Worm (Caenorhabditis elegans) whole organism, early embryonic: ENCODE results near the gene lgc-53.
A peak's percentile ranks its signal among the peaks of the same experiment; 100 is the strongest.

Experiments
- B0310.2 ChIP-seq: sonication (generic microtip); optimal IDR thresholded peaks from 2 replicates; lab custom pipeline; 2016; ENCODE audit warnings: mild to moderate bottlenecking, missing genetic modification characterization, missing compliant biosample characterization
- F13C5.2 ChIP-seq: sonication (generic microtip); optimal IDR thresholded peaks from 2 replicates; lab custom pipeline; 2017; ENCODE audit warnings: mild to moderate bottlenecking, missing genetic modification characterization, inconsistent platforms, missing compliant biosample characterization
- aly-1 ChIP-seq: sonication (generic microtip); optimal IDR thresholded peaks from 2 replicates; lab custom pipeline; 2016; ENCODE audit warnings: missing genetic modification characterization, missing compliant biosample characterization
- ama-1 ChIP-seq: fragments of 150-350 bp; optimal IDR thresholded peaks from 2 replicates; lab custom pipeline; 2014
- ceh-13 ChIP-seq: fragments of 200-800 bp; sonication (Bioruptor generic); optimal IDR thresholded peaks from 2 replicates; lab custom pipeline; 2018; ENCODE audit warnings: mild to moderate bottlenecking, missing genetic modification characterization, missing compliant biosample characterization
- ceh-36 ChIP-seq: sonication (generic microtip); optimal IDR thresholded peaks from 2 replicates; lab custom pipeline; 2016; ENCODE audit warnings: missing genetic modification characterization, inconsistent platforms, missing compliant biosample characterization
- ets-7 ChIP-seq: sonication (generic microtip); optimal IDR thresholded peaks from 2 replicates; lab custom pipeline; 2016; ENCODE audit warnings: missing genotype, missing genetic modification characterization, missing compliant biosample characterization
- flt-1 ChIP-seq: fragments of 200-800 bp; sonication (Bioruptor generic); IDR thresholded peaks from 2 replicates; pipeline ENCODE4 v1.3.6; 2022; ENCODE audit warnings: missing genetic modification characterization, missing compliant biosample characterization
- hmbx-1 ChIP-seq: sonication (generic microtip); optimal IDR thresholded peaks from 2 replicates; lab custom pipeline; 2016; ENCODE audit warnings: mild to moderate bottlenecking, missing genetic modification characterization, missing compliant biosample characterization
- hmg-4 ChIP-seq: fragments of 200-800 bp; sonication (Bioruptor generic); optimal IDR thresholded peaks from 2 replicates; lab custom pipeline; 2018; ENCODE audit warnings: mild to moderate bottlenecking, missing genetic modification characterization, missing compliant biosample characterization
- hnd-1 ChIP-seq: sonication (generic microtip); optimal IDR thresholded peaks from 2 replicates; lab custom pipeline; 2016; ENCODE audit warnings: missing genetic modification characterization, missing compliant biosample characterization
- pes-1 ChIP-seq: fragments of 200-800 bp; sonication (Bioruptor generic); IDR thresholded peaks from 2 replicates; pipeline ENCODE4 v1.3.6; 2022; ENCODE audit warnings: missing genetic modification reagents, missing genetic modification characterization, missing compliant biosample characterization
- scrt-1 ChIP-seq: fragments of 200-800 bp; sonication (Bioruptor generic); IDR thresholded peaks from 2 replicates; pipeline ENCODE4 v1.3.6; 2022; ENCODE audit warnings: missing genetic modification characterization, missing compliant biosample characterization
- sea-1 ChIP-seq: fragments of 200-800 bp; sonication (Bioruptor generic); conservative IDR thresholded peaks from 2 replicates; pipeline ENCODE4 v1.3.6; 2022; ENCODE audit warnings: missing genetic modification characterization, missing compliant biosample characterization
- tbx-11 ChIP-seq: fragments of 200-800 bp; sonication (Bioruptor generic); IDR thresholded peaks from 2 replicates; pipeline ENCODE4 v1.3.6; 2022; ENCODE audit warnings: missing genetic modification characterization, missing compliant biosample characterization
- tbx-37 ChIP-seq: fragments of 200-800 bp; sonication (Bioruptor generic); conservative IDR thresholded peaks from 2 replicates; pipeline ENCODE4 v1.3.6; 2022; ENCODE audit warnings: missing genetic modification reagents, missing genetic modification characterization, missing compliant biosample characterization
- tra-4 ChIP-seq: sonication (generic microtip); optimal IDR thresholded peaks from 2 replicates; lab custom pipeline; 2017; ENCODE audit warnings: missing genetic modification characterization, missing compliant biosample characterization

lgc-53 gene

ce11 chrX:16678097-16678496 lies 33.4 kb upstream of the lgc-53 start:
- no peak for TF ChIP-seq ceh-36 (tag; lab: Kevin White, UChicago)
- no peak for TF ChIP-seq tbx-37
- TF ChIP-seq ceh-13 (GFP tag; lab: Kevin White, UChicago) = no peak
- no peak for TF ChIP-seq tbx-11 (GFP tag; lab: Robert Waterston, UW)
- no peak for TF ChIP-seq aly-1
- TF ChIP-seq scrt-1 = no peak
- TF ChIP-seq flt-1 (GFP tag; lab: Robert Waterston, UW) = no peak

ce11 chrX:16679117-16679590 lies 32.3 kb upstream of the lgc-53 start, which contains the start of gene F22H10.2:
F22H10.2 (plus strand) TSS chrX:16679540.
- TF ChIP-seq B0310.2 (tag; lab: Kevin White, UChicago) = no peak
- no peak for TF ChIP-seq tra-4 (tag; lab: Kevin White, UChicago)
- TF ChIP-seq F13C5.2 (tag; lab: Kevin White, UChicago) = no peak
- no peak for TF ChIP-seq tbx-37
- TF ChIP-seq pes-1 (GFP tag; lab: Robert Waterston, UW) = no peak
- no peak for TF ChIP-seq aly-1
- no peak for TF ChIP-seq flt-1 (GFP tag; lab: Robert Waterston, UW)
- TF ChIP-seq hmg-4 (GFP tag; lab: Kevin White, UChicago) = no peak

ce11 chrX:16681910-16682493 lies 29.5 kb upstream of the lgc-53 start:
- TF ChIP-seq flt-1 (GFP tag; lab: Robert Waterston, UW) (peak; percentile 52; the same call in 1 of the 2 replicates), tra-4 (tag; lab: Kevin White, UChicago) (no peak), ceh-36 (tag; lab: Kevin White, UChicago) (no peak), hmbx-1 (no peak), scrt-1 (0 out of 2 replicates have a peak, but pooled peaks have one; percentile 12), pes-1 (GFP tag; lab: Robert Waterston, UW) (peak; percentile 57), F13C5.2 (tag; lab: Kevin White, UChicago) (peak; percentile 95), hmg-4 (GFP tag; lab: Kevin White, UChicago) (peak; percentile 33), ets-7 (tag; lab: Kevin White, UChicago) (no peak), tbx-37 (peak; percentile 72), sea-1 (GFP tag; lab: Robert Waterston, UW) (no peak), hnd-1 (tag; lab: Kevin White, UChicago) (no peak), ama-1 (no peak)

ce11 chrX:16687377-16687776 lies 24.1 kb upstream of the lgc-53 start:
- no peak for TF ChIP-seq sea-1 (GFP tag; lab: Robert Waterston, UW)
- no peak for TF ChIP-seq hmbx-1
- TF ChIP-seq ceh-13 (GFP tag; lab: Kevin White, UChicago) = no peak
- TF ChIP-seq hnd-1 (tag; lab: Kevin White, UChicago) = no peak
- no peak for TF ChIP-seq hmg-4 (GFP tag; lab: Kevin White, UChicago)
- TF ChIP-seq ets-7 (tag; lab: Kevin White, UChicago) = no peak
- TF ChIP-seq tbx-37 = no peak
- TF ChIP-seq tbx-11 (GFP tag; lab: Robert Waterston, UW) = no peak
- no peak for TF ChIP-seq pes-1 (GFP tag; lab: Robert Waterston, UW)
- TF ChIP-seq B0310.2 (tag; lab: Kevin White, UChicago) = no peak
- TF ChIP-seq ama-1 = no peak
- TF ChIP-seq scrt-1 = no peak
- TF ChIP-seq tra-4 (tag; lab: Kevin White, UChicago) = no peak
- TF ChIP-seq aly-1 = no peak
- no peak for TF ChIP-seq F13C5.2 (tag; lab: Kevin White, UChicago)
- no peak for TF ChIP-seq flt-1 (GFP tag; lab: Robert Waterston, UW)
- no peak for TF ChIP-seq ceh-36 (tag; lab: Kevin White, UChicago)

ce11 chrX:16687945-16688344 lies 23.5 kb upstream of the lgc-53 start, which contains the start of gene F22H10.11:
F22H10.11 (minus strand) TSS chrX:16688045.
- TF ChIP-seq ama-1 (no peak), tra-4 (tag; lab: Kevin White, UChicago) (no peak), tbx-11 (GFP tag; lab: Robert Waterston, UW) (no peak), ceh-36 (tag; lab: Kevin White, UChicago) (no peak), hmbx-1 (no peak)

ce11 chrX:16689852-16690473 lies 21.5 kb upstream of the lgc-53 start:
- no peak for TF ChIP-seq hmbx-1

- no peak for TF ChIP-seq sea-1 (GFP tag; lab: Robert Waterston, UW)
- no peak for TF ChIP-seq hnd-1 (tag; lab: Kevin White, UChicago)
- no peak for TF ChIP-seq ama-1
- TF ChIP-seq tra-4 (tag; lab: Kevin White, UChicago) = no peak
- TF ChIP-seq ceh-36 (tag; lab: Kevin White, UChicago) = no peak
- no peak for TF ChIP-seq pes-1 (GFP tag; lab: Robert Waterston, UW)
- no peak for TF ChIP-seq F13C5.2 (tag; lab: Kevin White, UChicago)
- TF ChIP-seq flt-1 (GFP tag; lab: Robert Waterston, UW) = no peak
- no peak for TF ChIP-seq B0310.2 (tag; lab: Kevin White, UChicago)
- no peak for TF ChIP-seq ceh-13 (GFP tag; lab: Kevin White, UChicago)
- TF ChIP-seq tbx-11 (GFP tag; lab: Robert Waterston, UW) = no peak
- TF ChIP-seq aly-1 = no peak
- TF ChIP-seq ets-7 (tag; lab: Kevin White, UChicago) = no peak
- TF ChIP-seq hmbx-1 = no peak
- TF ChIP-seq scrt-1 = no peak
- no peak for TF ChIP-seq hmg-4 (GFP tag; lab: Kevin White, UChicago)
- TF ChIP-seq tbx-37 = no peak
These were observed 20.4 kb upstream of the lgc-53 start, which contains the start of gene F22H10.6 for ce11 chrX:16691045-16691444. F22H10.6 (minus strand) TSS chrX:16691336.
